Worm (Caenorhabditis elegans): ENCODE results near the gene skr-20.
A peak's percentile ranks its signal among the peaks of the same experiment; 100 is the strongest.

skr-20 gene

ce11 chrX:13257577-13257976 lies 34.2 kb upstream of the skr-20 start, which contains the start of gene K08H2.10 (continued):
- no peak for TF ChIP-seq sdz-12 (GFP tag; optimal IDR thresholded peaks at IDR 0.05)
- TF ChIP-seq tra-1 (GFP tag; IDR thresholded peaks at IDR 0.05), result peak; percentile 98
- peak; percentile 66 for TF ChIP-seq nhr-28 (tag; optimal IDR thresholded peaks at IDR 0.05)
- peak; percentile 44; the same call in 1 of the 2 replicates for TF ChIP-seq nhr-41 (GFP tag; IDR thresholded peaks at IDR 0.05)
- TF ChIP-seq lin-1 (GFP tag; IDR thresholded peaks at IDR 0.05), result 0 out of 2 replicates have a peak, but pooled peaks have one; percentile 31
- TF ChIP-seq Y5F2A.4 (GFP tag; optimal IDR thresholded peaks at IDR 0.05), result no peak
- peak; percentile 94 for TF ChIP-seq dmd-6 (GFP tag; IDR thresholded peaks at IDR 0.05)
- TF ChIP-seq lin-39 (tag; optimal IDR thresholded peaks at IDR 0.05), result no peak
- TF ChIP-seq egl-43 (GFP tag; IDR thresholded peaks at IDR 0.05), result no peak

ce11 chrX:13251914-13252434 lies 28.6 kb upstream of the skr-20 start, which contains the start of gene nhr-32:
Gene nhr-32, plus strand, starts transcription at chrX:13251964.
- TF ChIP-seq mxl-3 (GFP tag; optimal IDR thresholded peaks at IDR 0.05) (peak; percentile 23), hlh-30 (tag; optimal IDR thresholded peaks at IDR 0.05; ENCODE audit: insufficient read depth) (peak; percentile 28), aha-1 (tag) (peak; percentile 58), gei-8 (GFP tag; optimal IDR thresholded peaks at IDR 0.05) (no peak), nhr-10 (tag; optimal IDR thresholded peaks at IDR 0.05) (no peak), unc-62 (GFP tag; optimal IDR thresholded peaks at IDR 0.05 in 1 of 2) (peak in 1 of 2 experiments; percentile 89), unc-62 (tag; optimal IDR thresholded peaks at IDR 0.05) (no peak), dmd-6 (GFP tag; IDR thresholded peaks at IDR 0.05) (peak; percentile 24), ctbp-1 (GFP tag; IDR thresholded peaks at IDR 0.05) (no peak), set-16 (GFP tag; IDR thresholded peaks at IDR 0.05) (no peak), mdl-1 (tag; optimal IDR thresholded peaks at IDR 0.05) (peak in 1 of 2 experiments; percentile 22), mes-2 (tag; optimal IDR thresholded peaks at IDR 0.05; ENCODE audit: poor library complexity, severe bottlenecking) (peak; percentile 19), skn-1 (tag; optimal IDR thresholded peaks at IDR 0.05) (no peak)

DNA sequence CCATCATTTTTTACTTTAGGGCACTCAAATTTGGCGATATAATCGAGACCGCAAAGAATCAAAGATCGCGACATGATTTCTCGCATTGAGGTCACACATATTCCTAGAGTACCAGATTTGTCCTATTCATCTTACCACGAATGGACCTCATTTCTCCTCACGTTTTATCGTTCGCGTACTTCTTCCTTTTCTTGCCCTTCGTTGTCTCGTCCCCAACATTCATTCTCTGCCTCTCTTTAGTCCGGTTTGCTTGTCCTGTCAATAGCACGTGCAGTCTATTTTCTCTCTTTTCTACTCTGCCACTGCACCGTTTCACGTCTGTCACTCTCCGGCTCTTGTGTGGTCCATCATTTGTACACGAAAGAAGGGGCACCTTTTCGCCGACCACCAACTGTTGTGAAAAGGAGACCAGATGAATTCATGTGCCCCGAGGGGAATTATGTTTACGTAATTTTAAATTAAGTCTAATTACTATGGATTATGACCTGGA lies 28.1 kb upstream of the skr-20 start:
- TF ChIP-seq hmg-1.1 (GFP tag; IDR thresholded peaks at IDR 0.05), result peak; percentile 70
- peak; percentile 81 for TF ChIP-seq mep-1 (tag; optimal IDR thresholded peaks at IDR 0.05)
- peak; percentile 35 for TF ChIP-seq dve-1 (tag; optimal IDR thresholded peaks at IDR 0.05; ENCODE audit: insufficient read depth)
- peak; percentile 7 to 55 for TF ChIP-seq lsy-2 (tag; optimal IDR thresholded peaks at IDR 0.05)
- peak in 1 of 2 experiments; percentile 99 for TF ChIP-seq unc-62 (GFP tag; optimal IDR thresholded peaks at IDR 0.05 in 1 of 2)
- TF ChIP-seq unc-62 (tag; optimal IDR thresholded peaks at IDR 0.05), result no peak
- TF ChIP-seq hlh-30 (tag; optimal IDR thresholded peaks at IDR 0.05; ENCODE audit: insufficient read depth), result peak; percentile 93
- no peak for TF ChIP-seq F44E2.7 (GFP tag; IDR thresholded peaks at IDR 0.05)
- peak; percentile 73 for TF ChIP-seq nhr-10 (tag; optimal IDR thresholded peaks at IDR 0.05)
- 0 out of 2 replicates have a peak, but pooled peaks have one; percentile 46 for TF ChIP-seq ctbp-1 (GFP tag; IDR thresholded peaks at IDR 0.05)
- no peak for TF ChIP-seq nhr-41 (GFP tag; IDR thresholded peaks at IDR 0.05)
- no peak for TF ChIP-seq pha-4 (GFP tag; IDR thresholded peaks at IDR 0.05)
- TF ChIP-seq pha-4 (tag; optimal IDR thresholded peaks at IDR 0.05), result peak; percentile 49
- peak; percentile 74 for TF ChIP-seq dmd-6 (GFP tag; IDR thresholded peaks at IDR 0.05)
- peak; percentile 44; the same call in 1 of the 2 replicates for TF ChIP-seq arid-1 (GFP tag; conservative IDR thresholded peaks at IDR 0.05)
- no peak for TF ChIP-seq nhr-76 (tag; optimal IDR thresholded peaks at IDR 0.05)
- peak; percentile 50 for TF ChIP-seq aha-1 (tag)
- no peak for TF ChIP-seq cey-2 (tag; optimal IDR thresholded peaks at IDR 0.05; ENCODE audit: borderline replicate concordance, insufficient read depth)
- TF ChIP-seq aly-2 (tag; optimal IDR thresholded peaks at IDR 0.05), result no peak
- peak; percentile 55 for TF ChIP-seq rbr-2 (tag; optimal IDR thresholded peaks at IDR 0.05)
- peak; percentile 52 for TF ChIP-seq T26A8.4 (GFP tag; IDR thresholded peaks at IDR 0.05)
- peak; percentile 55 for TF ChIP-seq nhr-77 (tag; optimal IDR thresholded peaks at IDR 0.05)
- TF ChIP-seq tra-1 (GFP tag; IDR thresholded peaks at IDR 0.05), result 0 out of 2 replicates have a peak, but pooled peaks have one; percentile 44
- TF ChIP-seq nhr-48 (tag; optimal IDR thresholded peaks at IDR 0.05), result peak; percentile 22
- TF ChIP-seq mxl-3 (GFP tag; optimal IDR thresholded peaks at IDR 0.05), result peak; percentile 86
- TF ChIP-seq mdl-1 (tag; optimal IDR thresholded peaks at IDR 0.05), result peak; percentile 85 to 99
- TF ChIP-seq mes-2 (tag; optimal IDR thresholded peaks at IDR 0.05; ENCODE audit: poor library complexity, severe bottlenecking), result peak; percentile 68
- peak; percentile 86 for TF ChIP-seq hlh-11 (tag; optimal IDR thresholded peaks at IDR 0.05)
- no peak for TF ChIP-seq spr-3 (GFP tag; optimal IDR thresholded peaks at IDR 0.05)
- TF ChIP-seq lin-38 (GFP tag; IDR thresholded peaks at IDR 0.05), result no peak
- peak; percentile 70; the same call in 1 of the 2 replicates for TF ChIP-seq lin-1 (GFP tag; IDR thresholded peaks at IDR 0.05)
- TF ChIP-seq daf-16 (GFP tag; optimal IDR thresholded peaks at IDR 0.05), result peak in 1 of 2 experiments; percentile 57
- peak; percentile 77 for TF ChIP-seq daf-16 (tag; optimal IDR thresholded peaks at IDR 0.05)
- TF ChIP-seq nhr-28 (tag; optimal IDR thresholded peaks at IDR 0.05), result peak; percentile 74
- TF ChIP-seq Y105C5A.15 (GFP tag; IDR thresholded peaks at IDR 0.05), result no peak
- no peak for TF ChIP-seq ceh-62 (tag; optimal IDR thresholded peaks at IDR 0.05)
- TF ChIP-seq nhr-6 (tag; optimal IDR thresholded peaks at IDR 0.05), result peak; percentile 61

Measured in whole organism, L4 larva.